Fruit fly (Drosophila melanogaster): Measurements from ENCODE around the gene tna.

Gene tna

dm6 chr3L:10866633-10867379 lies 31.5 kb downstream of the tna start:
- TF ChIP-seq OdsH (GFP tag; optimal IDR thresholded peaks at IDR 0.05) (peak; percentile 3), ey (GFP tag; optimal IDR thresholded peaks at IDR 0.05) (no peak), foxo (GFP tag; optimal IDR thresholded peaks at IDR 0.05) (peak in 1 of 2 experiments; percentile 5), Mio (GFP tag; optimal IDR thresholded peaks at IDR 0.05) (no peak)

DNA sequence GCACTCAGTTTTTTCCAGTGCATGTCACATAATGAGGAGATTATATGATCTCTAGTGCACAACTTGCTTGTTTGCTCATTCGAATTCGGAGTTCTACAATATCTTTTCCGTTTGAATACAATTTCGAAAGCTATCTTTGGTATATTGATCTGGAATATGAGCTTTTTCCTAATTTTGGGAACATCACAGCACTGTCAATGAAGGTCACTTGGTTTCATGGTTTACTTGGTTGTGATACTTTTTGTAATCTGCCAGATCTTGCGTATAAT lies 32.0 kb downstream of the tna start:
- TF ChIP-seq Myc (optimal IDR thresholded peaks at IDR 0.05), result no peak
- TF ChIP-seq CG32264 (GFP tag; optimal IDR thresholded peaks at IDR 0.05), result no peak
- no peak for TF ChIP-seq N (GFP tag; optimal IDR thresholded peaks at IDR 0.05)
- TF ChIP-seq Hnf4 (GFP tag; optimal IDR thresholded peaks at IDR 0.05), result no peak
- no peak for TF ChIP-seq dl (GFP tag; optimal IDR thresholded peaks at IDR 0.05; ENCODE audit: insufficient read depth in 1 of 2, partially characterized antibody in 2 of 2)
- no peak for TF ChIP-seq CG9705 (GFP tag; optimal IDR thresholded peaks at IDR 0.05)

DNA sequence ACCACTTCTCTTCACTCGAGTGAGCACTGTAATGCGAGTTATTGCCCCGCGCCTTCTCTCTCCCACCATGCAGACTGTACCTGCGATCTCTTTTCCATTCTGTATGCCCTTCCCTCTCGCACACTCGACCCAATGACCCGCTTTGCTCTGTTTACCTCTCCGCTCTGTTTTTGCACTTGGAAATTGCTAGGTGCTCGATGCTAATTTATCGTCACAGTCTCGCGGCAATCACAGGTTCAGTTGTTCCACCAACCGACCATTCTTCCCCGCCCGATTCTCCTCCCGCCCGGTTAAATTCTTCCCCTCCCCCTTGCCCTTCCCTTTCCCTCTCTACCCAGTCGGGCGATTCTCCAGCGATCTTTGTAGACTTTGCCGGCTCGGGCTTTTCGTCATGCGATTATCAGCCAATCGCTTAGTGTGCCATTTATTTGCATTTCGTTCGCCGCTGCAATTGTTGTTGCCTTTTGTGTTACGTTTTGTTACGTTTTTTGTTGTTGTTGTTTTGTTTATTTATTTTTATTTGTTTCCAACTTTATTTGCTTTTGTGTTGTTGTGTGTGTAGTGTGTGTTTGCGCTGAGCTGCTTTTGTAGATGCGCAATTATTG lies 32.6 kb downstream of the tna start:
- TF ChIP-seq dl (GFP tag; optimal IDR thresholded peaks at IDR 0.05; ENCODE audit: insufficient read depth in 1 of 2, partially characterized antibody in 2 of 2), result no peak
- no peak for TF ChIP-seq Hnf4 (GFP tag; optimal IDR thresholded peaks at IDR 0.05)
- no peak for TF ChIP-seq sage (GFP tag; optimal IDR thresholded peaks at IDR 0.05)
- TF ChIP-seq Myc (optimal IDR thresholded peaks at IDR 0.05), result no peak
- no peak for TF ChIP-seq CrebA (GFP tag; optimal IDR thresholded peaks at IDR 0.05; ENCODE audit: borderline replicate concordance)
- no peak for TF ChIP-seq Hr83 (GFP tag; optimal IDR thresholded peaks at IDR 0.05; ENCODE audit: poor library complexity, severe bottlenecking)
- no peak for TF ChIP-seq tai (GFP tag; optimal IDR thresholded peaks at IDR 0.05)
- TF ChIP-seq Rel (GFP tag; optimal IDR thresholded peaks at IDR 0.05), result no peak
- TF ChIP-seq Rel (tag; optimal IDR thresholded peaks at IDR 0.05), result peak; percentile 48
- peak; percentile 50 for TF ChIP-seq psq (GFP tag; optimal IDR thresholded peaks at IDR 0.05)
- TF ChIP-seq jim (GFP tag; optimal IDR thresholded peaks at IDR 0.05), result no peak
- TF ChIP-seq usp (GFP tag; optimal IDR thresholded peaks at IDR 0.05), result no peak
- no peak for TF ChIP-seq ey (GFP tag; optimal IDR thresholded peaks at IDR 0.05)
- peak; percentile 23 for TF ChIP-seq br (GFP tag; optimal IDR thresholded peaks at IDR 0.05)
- no peak for TF ChIP-seq woc (GFP tag; optimal IDR thresholded peaks at IDR 0.05)
- TF ChIP-seq CG9705 (GFP tag; optimal IDR thresholded peaks at IDR 0.05), result no peak
- TF ChIP-seq fru (GFP tag; optimal IDR thresholded peaks at IDR 0.05), result no peak
- TF ChIP-seq GATAd (GFP tag; optimal IDR thresholded peaks at IDR 0.05), result no peak
- no peak for TF ChIP-seq Abd-B (GFP tag; optimal IDR thresholded peaks at IDR 0.05)
- TF ChIP-seq OdsH (GFP tag; optimal IDR thresholded peaks at IDR 0.05), result no peak
- TF ChIP-seq h (GFP tag; optimal IDR thresholded peaks at IDR 0.05), result peak; percentile 31
- peak; percentile 63 for TF ChIP-seq CG32264 (GFP tag; optimal IDR thresholded peaks at IDR 0.05)
- TF ChIP-seq Dif (GFP tag; optimal IDR thresholded peaks at IDR 0.05; ENCODE audit: partially characterized antibody), result peak; percentile 29
- TF ChIP-seq Dfd (GFP tag; optimal IDR thresholded peaks at IDR 0.05), result no peak
- TF ChIP-seq Sp1 (GFP tag; optimal IDR thresholded peaks at IDR 0.05), result peak; percentile 38
- no peak for TF ChIP-seq Hr78 (GFP tag; optimal IDR thresholded peaks at IDR 0.05)
- no peak for TF ChIP-seq dsf (GFP tag; optimal IDR thresholded peaks at IDR 0.05; ENCODE audit: borderline replicate concordance)
- no peak for TF ChIP-seq Vsx2 (GFP tag; optimal IDR thresholded peaks at IDR 0.05; ENCODE audit: partially characterized antibody)
- TF ChIP-seq rgr (GFP tag; optimal IDR thresholded peaks at IDR 0.05), result peak; percentile 16
- TF ChIP-seq sv (GFP tag; optimal IDR thresholded peaks at IDR 0.05), result no peak
- no peak for TF ChIP-seq Jra (GFP tag; optimal IDR thresholded peaks at IDR 0.05)
- peak in 1 of 2 experiments; percentile 67 for TF ChIP-seq foxo (GFP tag; optimal IDR thresholded peaks at IDR 0.05)
- no peak for TF ChIP-seq Mio (GFP tag; optimal IDR thresholded peaks at IDR 0.05)
- TF ChIP-seq brk (GFP tag; optimal IDR thresholded peaks at IDR 0.05), result peak; percentile 63
- TF ChIP-seq N (GFP tag; optimal IDR thresholded peaks at IDR 0.05), result no peak
- TF ChIP-seq pan (optimal IDR thresholded peaks at IDR 0.05), result no peak
- no peak for TF ChIP-seq lola (GFP tag; optimal IDR thresholded peaks at IDR 0.05)
- peak; percentile 8 for TF ChIP-seq HLH106 (tag; optimal IDR thresholded peaks at IDR 0.05)
- no peak for TF ChIP-seq dmrt93B (GFP tag; optimal IDR thresholded peaks at IDR 0.05)
